Fruit fly (Drosophila melanogaster) whole organism: ENCODE measurements around the gene CG7991.

Source experiments
- CG8478 ChIP-seq: fragments of >200 bp; optimal IDR thresholded peaks from 2 replicates; lab custom pipeline; 2018; ENCODE audit warnings: inconsistent platforms
- Dll ChIP-seq: fragments of >200 bp; optimal IDR thresholded peaks from 2 replicates; lab custom pipeline; 2017
- psq ChIP-seq: fragments of >200 bp; optimal IDR thresholded peaks from 2 replicates; lab custom pipeline; 2017
- usp ChIP-seq: fragments of >200 bp; optimal IDR thresholded peaks from 2 replicates; lab custom pipeline; 2017; ENCODE audit warnings: missing biosample characterization, missing genetic modification characterization, mixed read lengths

dm6 chr3L:1683091-1683490 lies 8.6 kb downstream of the CG7991 start:
- TF ChIP-seq Dll (lab: Kevin White, UChicago) (no peak), psq (lab: Kevin White, UChicago) (no peak), CG8478 (lab: Kevin White, UChicago) (no peak), usp (GFP tag; lab: Kevin White, UChicago) (no peak)
